Worm (Caenorhabditis elegans) whole organism, L3 larva: ENCODE data around the gene T23B5.6.

Experiments used
- R02D3.7 ChIP-seq: fragments of 150-350 bp; optimal IDR thresholded peaks from 2 replicates; lab custom pipeline; 2014; ENCODE audit warnings: missing biosample characterization, missing genetic modification characterization
- ZK546.5 ChIP-seq: sonication (generic microtip); optimal IDR thresholded peaks from 2 replicates; lab custom pipeline; 2017; ENCODE audit warnings: missing biosample characterization, missing genetic modification characterization
- aly-2 ChIP-seq: fragments of 150-350 bp; optimal IDR thresholded peaks from 2 replicates; lab custom pipeline; 2014; ENCODE audit warnings: missing biosample characterization, missing genetic modification characterization
- ceh-16 ChIP-seq: sonication (generic microtip); optimal IDR thresholded peaks from 2 replicates; lab custom pipeline; 2017; ENCODE audit warnings: missing biosample characterization, missing genetic modification characterization
- ceh-82 ChIP-seq: fragments of 150-350 bp; optimal IDR thresholded peaks from 2 replicates; lab custom pipeline; 2014; ENCODE audit warnings: missing biosample characterization, missing genetic modification characterization
- daf-12 ChIP-seq: fragments of 150-350 bp; optimal IDR thresholded peaks from 2 replicates; lab custom pipeline; 2014; ENCODE audit warnings: missing biosample characterization, missing genetic modification reagents, missing genetic modification characterization
- egl-27 ChIP-seq: sonication (generic microtip); optimal IDR thresholded peaks from 4 replicates; lab custom pipeline; 2017; ENCODE audit warnings: missing biosample characterization, missing genetic modification reagents, missing genetic modification characterization
- egl-5 ChIP-seq: fragments of 150-350 bp; optimal IDR thresholded peaks from 2 replicates; lab custom pipeline; 2017; ENCODE audit warnings: missing biosample characterization, missing genetic modification reagents, missing genetic modification characterization, inconsistent platforms
- elt-1 ChIP-seq: fragments of 150-350 bp; optimal IDR thresholded peaks from 2 replicates; lab custom pipeline; 2014; ENCODE audit warnings: missing biosample characterization, missing genetic modification characterization
- elt-2 ChIP-seq: sonication (generic microtip); optimal IDR thresholded peaks from 2 replicates; lab custom pipeline; 2016; ENCODE audit warnings: missing genetic modification reagents, mild to moderate bottlenecking, missing genetic modification characterization, missing compliant biosample characterization
- elt-3 ChIP-seq, 3 experiments: fragments of 150-350 bp in 1 of 3; sonication (generic microtip) in 2 of 3; optimal IDR thresholded peaks; 2 replicates in 2 of 3; 4 replicates in 1 of 3; lab custom pipeline; 2014 to 2017; ENCODE audit warnings: missing biosample characterization in 3 of 3, missing genetic modification characterization in 3 of 3
- hmg-11 ChIP-seq: sonication (generic microtip); optimal IDR thresholded peaks from 2 replicates; lab custom pipeline; 2016; ENCODE audit warnings: missing genetic modification characterization, missing compliant biosample characterization
- jun-1 ChIP-seq: fragments of 150-350 bp; optimal IDR thresholded peaks from 2 replicates; lab custom pipeline; 2014; ENCODE audit warnings: missing biosample characterization, missing genetic modification reagents, missing genetic modification characterization
- lin-39 ChIP-seq: fragments of 150-350 bp; optimal IDR thresholded peaks from 2 replicates; lab custom pipeline; 2018; ENCODE audit warnings: missing biosample characterization, missing genetic modification reagents, missing genetic modification characterization
- lsy-12 ChIP-seq: sonication (generic microtip); optimal IDR thresholded peaks from 2 replicates; lab custom pipeline; 2016; ENCODE audit warnings: mild to moderate bottlenecking, missing genetic modification characterization, missing compliant biosample characterization
- mdl-1 ChIP-seq: fragments of 150-350 bp; optimal IDR thresholded peaks from 2 replicates; lab custom pipeline; 2014; ENCODE audit warnings: missing biosample characterization, missing genetic modification characterization
- mml-1 ChIP-seq: fragments of 150-350 bp; sonication (generic microtip); optimal IDR thresholded peaks from 3 replicates; lab custom pipeline; 2014; ENCODE audit warnings: missing biosample characterization, missing genetic modification characterization
- nfya-1 ChIP-seq: sonication (generic microtip); optimal IDR thresholded peaks from 2 replicates; lab custom pipeline; 2017; ENCODE audit warnings: missing genetic modification characterization, mild to moderate bottlenecking, missing compliant biosample characterization, antibody characterized with exemption, moderate library complexity; ENCODE audit not compliant: insufficient read depth
- nhr-12 ChIP-seq: fragments of 150-350 bp; optimal IDR thresholded peaks from 2 replicates; lab custom pipeline; 2014; ENCODE audit warnings: missing biosample characterization, missing genetic modification characterization
- nhr-23 ChIP-seq: fragments of 150-350 bp; optimal IDR thresholded peaks from 2 replicates; lab custom pipeline; 2014; ENCODE audit warnings: missing biosample characterization, missing genetic modification reagents, missing genetic modification characterization
- nhr-237 ChIP-seq: fragments of 150-350 bp; optimal IDR thresholded peaks from 2 replicates; lab custom pipeline; 2014; ENCODE audit warnings: missing biosample characterization, missing genetic modification characterization
- nhr-25 ChIP-seq: sonication (generic microtip); optimal IDR thresholded peaks from 2 replicates; lab custom pipeline; 2017; ENCODE audit warnings: missing biosample characterization, missing genetic modification characterization
- nhr-28 ChIP-seq: fragments of 150-350 bp; optimal IDR thresholded peaks from 2 replicates; lab custom pipeline; 2014; ENCODE audit warnings: missing biosample characterization, missing genetic modification characterization
- nhr-43 ChIP-seq: sonication (generic microtip); optimal IDR thresholded peaks from 2 replicates; lab custom pipeline; 2016; ENCODE audit warnings: mild to moderate bottlenecking, missing genetic modification characterization, missing compliant biosample characterization; ENCODE audit not compliant: poor library complexity, severe bottlenecking
- nhr-67 ChIP-seq: fragments of 150-350 bp; optimal IDR thresholded peaks from 2 replicates; lab custom pipeline; 2014; ENCODE audit warnings: missing biosample characterization, missing genetic modification characterization
- nhr-77 ChIP-seq: fragments of 150-350 bp; optimal IDR thresholded peaks from 2 replicates; lab custom pipeline; 2014; ENCODE audit warnings: missing biosample characterization, missing genetic modification characterization
- pha-4 ChIP-seq: fragments of 150-350 bp; optimal IDR thresholded peaks from 2 replicates; lab custom pipeline; 2014; ENCODE audit warnings: missing biosample characterization, missing genetic modification reagents, missing genetic modification characterization
- pqm-1 ChIP-seq: fragments of 150-350 bp; optimal IDR thresholded peaks from 2 replicates; lab custom pipeline; 2017; ENCODE audit warnings: missing biosample characterization, missing genetic modification characterization, inconsistent platforms
- sea-2 ChIP-seq: fragments of 150-350 bp; sonication (generic microtip); optimal IDR thresholded peaks from 4 replicates; lab custom pipeline; 2014; ENCODE audit warnings: missing biosample characterization, missing genetic modification reagents, missing genetic modification characterization
- snpc-4 ChIP-seq: fragments of 150-350 bp; optimal IDR thresholded peaks from 2 replicates; lab custom pipeline; 2014; ENCODE audit warnings: missing biosample characterization, missing genetic modification characterization
- tbx-2 ChIP-seq: sonication (generic microtip); optimal IDR thresholded peaks from 2 replicates; lab custom pipeline; 2016; ENCODE audit warnings: mild to moderate bottlenecking, missing genetic modification characterization, missing compliant biosample characterization
- unc-39 ChIP-seq: sonication (generic microtip); optimal IDR thresholded peaks from 4 replicates; lab custom pipeline; 2017; ENCODE audit warnings: missing biosample characterization, missing genetic modification characterization
- unc-62 ChIP-seq: fragments of 150-350 bp; sonication (generic microtip); optimal IDR thresholded peaks from 4 replicates; lab custom pipeline; 2014; ENCODE audit warnings: missing biosample characterization, missing genetic modification reagents, missing genetic modification characterization

T23B5.6 gene

DNA sequence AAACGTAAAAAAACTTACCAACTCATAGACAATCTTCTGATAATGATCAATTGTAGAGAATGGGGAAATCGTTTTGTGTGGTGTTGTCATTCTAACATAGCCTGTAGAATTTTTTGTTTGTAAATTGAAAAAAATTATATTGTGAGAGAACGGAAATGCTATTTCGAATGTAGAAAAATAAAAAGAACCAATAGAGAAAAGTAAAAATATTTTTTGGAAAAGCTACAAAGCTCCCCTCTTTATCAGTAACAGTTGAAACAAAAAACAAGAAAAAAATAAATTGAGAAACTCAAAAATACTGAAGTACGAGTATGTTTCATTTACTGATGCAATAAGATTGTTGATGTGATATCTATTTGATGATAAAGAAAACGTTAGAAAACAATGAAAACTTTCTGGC, 34.6 kb upstream of the T23B5.6 start, which contains the start of gene C27D8.3:
C27D8.3 (minus strand) TSS at position 101 of the 400 bp plus-strand sequence.
- no peak for TF ChIP-seq sea-2 (GFP tag; lab: Kevin White, UChicago)
- no peak for TF ChIP-seq ceh-16 (tag; lab: Kevin White, UChicago)
- no peak for TF ChIP-seq nhr-12 (tag; lab: Kevin White, UChicago)
- no peak for TF ChIP-seq R02D3.7 (tag; lab: Kevin White, UChicago)
- TF ChIP-seq egl-27 (tag; lab: Kevin White, UChicago) = no peak
- no peak for TF ChIP-seq nhr-237 (tag; lab: Kevin White, UChicago)
- no peak for TF ChIP-seq mml-1 (tag; lab: Kevin White, UChicago)
- no peak for TF ChIP-seq unc-39 (tag; lab: Kevin White, UChicago)
- TF ChIP-seq nhr-77 = no peak
- no peak for TF ChIP-seq daf-12
- no peak for TF ChIP-seq aly-2 (tag; lab: Kevin White, UChicago)
- no peak for TF ChIP-seq egl-5 (tag; lab: Kevin White, UChicago)
- TF ChIP-seq nhr-23 = no peak
- no peak for TF ChIP-seq nhr-28 (tag; lab: Kevin White, UChicago)
- TF ChIP-seq elt-3 (tag; optimal IDR thresholded peaks at IDR 0.05; lab: Kevin White, UChicago) = no peak

DNA sequence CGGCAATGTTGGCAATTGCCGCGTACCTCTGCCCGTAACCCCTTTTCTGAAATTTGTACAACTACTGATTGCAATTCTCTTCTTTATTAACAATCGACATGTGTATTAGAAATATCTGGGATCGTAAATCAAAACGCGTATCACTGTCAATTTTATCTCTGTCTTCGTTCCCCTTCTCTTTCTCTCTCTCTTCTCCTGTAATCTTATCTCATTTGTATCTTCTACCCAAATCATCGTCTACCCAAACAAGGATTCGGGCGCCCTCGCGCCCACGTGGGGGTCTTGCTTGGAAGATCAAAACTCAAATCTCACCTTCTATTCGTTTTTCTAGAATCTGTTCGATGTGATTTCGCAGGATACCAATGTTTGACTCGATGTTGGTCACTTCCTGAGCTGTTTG, 34.0 kb upstream of the T23B5.6 start, which contains the start of gene C27D8.2:
C27D8.2 (plus strand) TSS at position 222 of the 400 bp plus-strand sequence.
- TF ChIP-seq nhr-25 (tag; lab: Kevin White, UChicago) (peak; percentile 34), aly-2 (tag; lab: Kevin White, UChicago) (no peak), elt-3 (tag; optimal IDR thresholded peaks at IDR 0.05; lab: Kevin White, UChicago) (peak in 1 of 3 experiments; percentile 34), nhr-23 (peak; percentile 48), mdl-1 (tag; lab: Kevin White, UChicago) (peak; percentile 20), tbx-2 (tag; lab: Kevin White, UChicago) (no peak), nhr-43 (peak; percentile 63)

DNA sequence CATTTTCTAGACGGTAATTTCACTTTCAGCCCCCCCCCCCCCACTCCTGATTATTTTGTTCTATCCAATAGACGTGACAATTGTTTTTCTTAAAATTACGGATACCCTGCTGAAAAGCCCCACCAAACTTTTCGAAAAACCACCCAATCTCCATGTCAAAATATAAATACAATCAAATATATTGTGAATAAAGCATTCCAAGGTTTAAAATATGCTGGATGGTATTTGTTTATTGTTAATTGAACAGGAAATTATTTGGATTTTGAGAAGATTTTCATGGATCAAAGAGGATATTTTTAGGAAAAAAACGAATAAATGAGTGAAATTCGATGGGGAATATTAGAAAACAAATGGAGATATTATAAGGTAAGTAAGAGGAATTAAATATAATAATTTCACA, 26.8 kb upstream of the T23B5.6 start, which contains the start of gene C27D8.4:
C27D8.4 (plus strand) TSS at position 301 of the 400 bp plus-strand sequence.
- TF ChIP-seq egl-5 (tag; lab: Kevin White, UChicago) (no peak), pqm-1 (tag; lab: Kevin White, UChicago) (no peak), nfya-1 (tag; lab: Kevin White, UChicago) (no peak), unc-62 (GFP tag; lab: Kevin White, UChicago) (no peak), R02D3.7 (tag; lab: Kevin White, UChicago) (no peak), hmg-11 (tag; lab: Kevin White, UChicago) (no peak), lin-39 (no peak), ceh-82 (tag; lab: Kevin White, UChicago) (no peak), nhr-25 (tag; lab: Kevin White, UChicago) (no peak), elt-3 (tag; optimal IDR thresholded peaks at IDR 0.05; lab: Kevin White, UChicago) (no peak), nhr-28 (tag; lab: Kevin White, UChicago) (no peak), nhr-43 (no peak), ZK546.5 (no peak)

DNA sequence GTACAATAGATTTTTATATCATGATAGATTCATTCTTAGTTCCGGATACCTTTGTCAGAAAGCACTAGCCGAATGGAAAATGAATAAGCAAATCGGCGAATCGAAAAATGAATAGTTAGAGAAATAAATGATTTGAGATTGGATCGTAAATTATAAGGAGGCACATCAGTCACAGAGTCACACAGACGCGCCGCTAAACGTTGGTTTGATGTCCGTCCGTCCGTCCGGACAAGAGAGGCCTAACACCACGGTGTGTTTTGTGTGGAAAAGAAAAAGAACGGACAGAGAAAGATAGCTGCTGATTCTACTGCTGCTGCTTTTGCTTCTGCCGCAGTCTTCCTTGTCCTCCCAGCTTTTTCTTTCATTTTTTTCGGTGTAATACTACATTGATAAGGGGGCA, 23.9 kb upstream of the T23B5.6 start:
- TF ChIP-seq unc-62 (GFP tag; lab: Kevin White, UChicago) (no peak), snpc-4 (tag; lab: Kevin White, UChicago) (no peak), unc-39 (tag; lab: Kevin White, UChicago) (no peak), nhr-23 (no peak), aly-2 (tag; lab: Kevin White, UChicago) (no peak), nhr-43 (no peak), ZK546.5 (no peak), egl-27 (tag; lab: Kevin White, UChicago) (no peak), elt-2 (no peak), tbx-2 (tag; lab: Kevin White, UChicago) (no peak), lsy-12 (tag; lab: Kevin White, UChicago) (no peak), jun-1 (tag; lab: Kevin White, UChicago) (no peak), nhr-67 (no peak), pha-4 (tag; lab: Kevin White, UChicago) (no peak), elt-1 (no peak), ceh-82 (tag; lab: Kevin White, UChicago) (no peak)
- TF ChIP-seq, all 47 proteins: peak for 0

DNA sequence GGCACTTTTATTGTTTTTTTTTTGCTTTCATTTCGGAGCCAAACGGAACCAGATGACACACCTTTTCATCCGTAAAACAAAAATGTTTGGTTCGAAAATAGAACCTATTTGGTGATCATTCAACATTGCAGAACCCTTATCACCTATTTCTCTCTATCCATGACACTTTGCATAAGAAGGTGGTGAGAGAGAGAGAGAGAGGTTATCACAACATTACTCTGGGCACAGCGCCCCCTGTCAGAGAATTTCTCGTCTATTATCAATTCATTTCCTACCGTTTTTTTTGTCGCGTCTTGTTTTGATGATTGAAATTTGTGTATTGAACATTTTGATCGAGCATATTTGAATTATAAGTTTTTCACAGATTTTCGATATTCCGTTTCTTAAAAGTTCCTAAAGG, 23.2 kb upstream of the T23B5.6 start:
- TF ChIP-seq elt-2 = peak; percentile 80
- no peak for TF ChIP-seq nhr-12 (tag; lab: Kevin White, UChicago)
- no peak for TF ChIP-seq ZK546.5
